Worm (Caenorhabditis elegans) whole organism, late embryonic: ENCODE results near the gene C44B9.2.

Source experiments
- ceh-48 ChIP-seq: sonication (generic microtip); optimal IDR thresholded peaks from 2 replicates; lab custom pipeline; 2016; ENCODE audit warnings: missing genetic modification characterization, inconsistent platforms, missing compliant biosample characterization
- dve-1 ChIP-seq: sonication (generic microtip); optimal IDR thresholded peaks from 2 replicates; lab custom pipeline; 2017; ENCODE audit warnings: antibody characterized with exemption, mild to moderate bottlenecking, missing genetic modification characterization, missing compliant biosample characterization
- elt-2 ChIP-seq: sonication (generic microtip); optimal IDR thresholded peaks from 2 replicates; lab custom pipeline; 2016; ENCODE audit warnings: missing genetic modification reagents, missing genetic modification characterization, missing compliant biosample characterization
- fkh-10 ChIP-seq: fragments of 150-350 bp; optimal IDR thresholded peaks from 2 replicates; lab custom pipeline; 2014; ENCODE audit warnings: missing biosample characterization, missing genetic modification reagents, missing genetic modification characterization
- nfya-1 ChIP-seq: sonication (generic microtip); optimal IDR thresholded peaks from 2 replicates; lab custom pipeline; 2017; ENCODE audit warnings: missing genetic modification characterization, mild to moderate bottlenecking, missing compliant biosample characterization, antibody characterized with exemption, moderate library complexity
- nhr-232 ChIP-seq: sonication (generic microtip); optimal IDR thresholded peaks from 2 replicates; lab custom pipeline; 2016; ENCODE audit warnings: missing genetic modification characterization, missing compliant biosample characterization
- pha-4 ChIP-seq: fragments of 150-350 bp; optimal IDR thresholded peaks from 2 replicates; lab custom pipeline; 2018; ENCODE audit warnings: missing biosample characterization, missing genetic modification reagents, missing genetic modification characterization
- tbx-2 ChIP-seq: sonication (generic microtip); optimal IDR thresholded peaks from 2 replicates; lab custom pipeline; 2016; ENCODE audit warnings: missing genetic modification characterization, missing compliant biosample characterization
- ttx-3 ChIP-seq: sonication (generic microtip); optimal IDR thresholded peaks from 2 replicates; lab custom pipeline; 2016; ENCODE audit warnings: missing genetic modification reagents, missing genetic modification characterization, missing compliant biosample characterization

DNA sequence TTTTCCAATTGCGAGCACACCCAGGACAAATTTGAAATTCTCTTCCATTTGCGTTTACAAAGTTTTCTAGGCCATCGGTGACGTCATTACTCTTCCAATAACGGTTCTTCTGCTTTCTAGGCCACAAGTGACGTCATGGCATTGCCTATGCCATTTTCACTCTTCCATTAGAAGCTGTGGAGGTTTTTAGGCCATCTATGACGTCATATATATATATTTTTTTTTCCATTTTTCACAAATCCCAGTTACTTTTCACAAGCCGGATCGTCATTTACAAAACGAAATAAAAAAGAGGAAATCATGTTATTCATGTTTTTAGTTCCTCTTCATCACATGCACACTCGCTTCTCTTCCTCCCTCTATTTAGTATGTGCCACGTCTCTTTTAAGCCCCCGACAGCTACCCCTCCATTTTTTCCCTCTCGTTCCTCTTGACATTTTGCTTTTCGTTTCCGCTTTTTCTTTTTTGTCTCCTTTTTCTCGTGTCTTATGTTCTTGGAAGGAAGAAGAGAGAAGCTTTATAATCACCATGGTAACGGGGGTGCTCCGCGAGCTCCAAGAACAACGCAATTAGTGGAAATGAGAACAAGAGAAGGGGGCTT lies 27.9 kb downstream of the C44B9.2 start:
- TF ChIP-seq dve-1 (tag; lab: Kevin White, UChicago) (no peak), nhr-232 (tag; lab: Kevin White, UChicago) (no peak), ceh-48 (tag; lab: Kevin White, UChicago) (no peak), fkh-10 (no peak), pha-4 (tag; lab: Kevin White, UChicago) (no peak), elt-2 (tag; lab: Kevin White, UChicago) (no peak), tbx-2 (no peak), ttx-3 (tag; lab: Kevin White, UChicago) (no peak), nfya-1 (tag; lab: Kevin White, UChicago) (no peak)
